Fruit fly (Drosophila melanogaster): ENCODE measurements around the gene CG7208.

Gene CG7208

dm6 chr3R:18164052-18164722, 21.3 kb downstream of the CG7208 start, which contains the start of the genes CG7218 and Cbp20 (continued):
- TF ChIP-seq CG1603 (tag; optimal IDR thresholded peaks at IDR 0.05): peak; percentile 43
- no peak for TF ChIP-seq ash1 (GFP tag; optimal IDR thresholded peaks at IDR 0.05)
- TF ChIP-seq vnd (GFP tag; IDR thresholded peaks at IDR 0.05; ENCODE audit: partially characterized antibody): peak; percentile 80
- TF ChIP-seq Ravus (GFP tag; IDR thresholded peaks at IDR 0.05): no peak
- TF ChIP-seq aop (GFP tag; IDR thresholded peaks at IDR 0.05): no peak
- TF ChIP-seq Fer3 (tag; optimal IDR thresholded peaks at IDR 0.05): peak; percentile 78
- no peak for TF ChIP-seq sim (GFP tag; IDR thresholded peaks at IDR 0.05)
- no peak for TF ChIP-seq CTCF (GFP tag; optimal IDR thresholded peaks at IDR 0.05)
- TF ChIP-seq CG1529 (GFP tag; optimal IDR thresholded peaks at IDR 0.05): peak; percentile 18
- TF ChIP-seq CG14050 (GFP tag; IDR thresholded peaks at IDR 0.05): peak; percentile 54
- TF ChIP-seq gsb (GFP tag; IDR thresholded peaks at IDR 0.05): no peak
- TF ChIP-seq Aef1 (GFP tag; IDR thresholded peaks at IDR 0.05): peak; percentile 69; the same call in 2 of the 3 replicates
- TF ChIP-seq HLH54F (GFP tag; optimal IDR thresholded peaks at IDR 0.05): peak; percentile 57
- no peak for TF ChIP-seq gcm (GFP tag; optimal IDR thresholded peaks at IDR 0.05)
- TF ChIP-seq CG18476 (GFP tag; optimal IDR thresholded peaks at IDR 0.05): peak; percentile 61
- TF ChIP-seq CG11093 (GFP tag; IDR thresholded peaks at IDR 0.05): peak; percentile 41; the same call in 1 of the 3 replicates
- peak; percentile 48; the same call in 1 of the 2 replicates for TF ChIP-seq sens-2 (GFP tag; IDR thresholded peaks at IDR 0.05)
- peak; percentile 65 for TF ChIP-seq CG13123 (GFP tag; optimal IDR thresholded peaks at IDR 0.05)
- no peak for TF ChIP-seq CG10959 (GFP tag; IDR thresholded peaks at IDR 0.05)
- TF ChIP-seq chif (GFP tag; optimal IDR thresholded peaks at IDR 0.05): peak; percentile 39 to 50
- peak; percentile 87 for TF ChIP-seq CG1602 (GFP tag; optimal IDR thresholded peaks at IDR 0.05)
- TF ChIP-seq fd96Cb (tag; optimal IDR thresholded peaks at IDR 0.05): peak; percentile 19
- no peak for TF ChIP-seq z (GFP tag; IDR thresholded peaks at IDR 0.05)
- TF ChIP-seq CG7839 (tag; optimal IDR thresholded peaks at IDR 0.05): peak; percentile 65
- TF ChIP-seq CG8765 (GFP tag; IDR thresholded peaks at IDR 0.05): peak; percentile 60
- peak; percentile 61; the same call in 1 of the 2 replicates for TF ChIP-seq Taf1 (GFP tag; IDR thresholded peaks at IDR 0.05)
- TF ChIP-seq CG10565 (GFP tag; optimal IDR thresholded peaks at IDR 0.05): no peak
- no peak for TF ChIP-seq CG3726 (GFP tag; IDR thresholded peaks at IDR 0.05)
- peak; percentile 83 for TF ChIP-seq CG2116 (GFP tag; optimal IDR thresholded peaks at IDR 0.05)
- TF ChIP-seq trh (GFP tag; optimal IDR thresholded peaks at IDR 0.05): no peak
- peak; percentile 65 for TF ChIP-seq CG31441 (GFP tag; IDR thresholded peaks at IDR 0.05)
- no peak for TF ChIP-seq CG17802 (tag; optimal IDR thresholded peaks at IDR 0.05)
- peak; percentile 61 for TF ChIP-seq Rx (GFP tag; IDR thresholded peaks at IDR 0.05)
- peak; percentile 93 for TF ChIP-seq CG11560 (tag; IDR thresholded peaks at IDR 0.05)
- TF ChIP-seq HHEX (GFP tag; optimal IDR thresholded peaks at IDR 0.05): peak; percentile 12
- TF ChIP-seq fd102C (GFP tag; optimal IDR thresholded peaks at IDR 0.05): no peak
- no peak for TF ChIP-seq corto (GFP tag; optimal IDR thresholded peaks at IDR 0.05)
- TF ChIP-seq CG15073 (GFP tag; optimal IDR thresholded peaks at IDR 0.05): no peak
- TF ChIP-seq run (tag; optimal IDR thresholded peaks at IDR 0.05): no peak
- TF ChIP-seq en (GFP tag; optimal IDR thresholded peaks at IDR 0.05): no peak
- peak; percentile 49 for TF ChIP-seq ems (GFP tag; optimal IDR thresholded peaks at IDR 0.05)
- TF ChIP-seq CG6791 (GFP tag; IDR thresholded peaks at IDR 0.05; ENCODE audit: partially characterized antibody): peak; percentile 68
- no peak for TF ChIP-seq Asciz (GFP tag; optimal IDR thresholded peaks at IDR 0.05)
- TF ChIP-seq MESR4 (GFP tag; optimal IDR thresholded peaks at IDR 0.05): peak; percentile 67
- peak; percentile 68 for TF ChIP-seq HLH3B (GFP tag; IDR thresholded peaks at IDR 0.05)
- TF ChIP-seq CG11723 (GFP tag; optimal IDR thresholded peaks at IDR 0.05): peak; percentile 34
- TF ChIP-seq maf-S (GFP tag; optimal IDR thresholded peaks at IDR 0.05): peak; percentile 23
- TF ChIP-seq MTF-1 (GFP tag; optimal IDR thresholded peaks at IDR 0.05; ENCODE audit: borderline replicate concordance): peak; percentile 14
- peak; percentile 83 for TF ChIP-seq Sry-δ (GFP tag; optimal IDR thresholded peaks at IDR 0.05)
- peak; percentile 69 for TF ChIP-seq Hsf (GFP tag; optimal IDR thresholded peaks at IDR 0.05)
- 0 out of 3 replicates have a peak, but pooled peaks have one; percentile 28 for TF ChIP-seq CG7357 (GFP tag; IDR thresholded peaks at IDR 0.05)
